Worm (Caenorhabditis elegans) whole organism, midembryonic: ENCODE results near the gene Y38E10A.17.

ENCODE experiments used
- flt-1 ChIP-seq: fragments of 200-800 bp; sonication (Bioruptor generic); IDR thresholded peaks from 2 replicates; pipeline ENCODE4 v1.3.6; 2022; ENCODE audit warnings: missing genetic modification characterization, missing compliant biosample characterization
- klf-2 ChIP-seq: fragments of 200-800 bp; sonication (Bioruptor generic); conservative IDR thresholded peaks from 2 replicates; pipeline ENCODE4 v1.3.6; 2022; ENCODE audit warnings: missing genetic modification reagents, missing genetic modification characterization, missing compliant biosample characterization
- ztf-23 ChIP-seq: fragments of 200-800 bp; sonication (Bioruptor generic); IDR thresholded peaks from 2 replicates; pipeline ENCODE4 v1.3.6; 2022; ENCODE audit warnings: missing genetic modification reagents, missing genetic modification characterization, missing compliant biosample characterization
- ztf-29 ChIP-seq: fragments of 200-800 bp; sonication (Bioruptor generic); IDR thresholded peaks from 2 replicates; pipeline ENCODE4 v1.3.6; 2022; ENCODE audit warnings: missing genetic modification reagents, missing genetic modification characterization, missing compliant biosample characterization

- no peak for TF ChIP-seq ztf-29
- TF ChIP-seq ztf-23 = no peak
- no peak for TF ChIP-seq flt-1 (GFP tag; lab: Robert Waterston, UW)
- TF ChIP-seq klf-2 (GFP tag; lab: Robert Waterston, UW) = no peak
Observed at ce11 chrII:12666042-12666441, 31.4 kb upstream of the Y38E10A.17 start.
